Fruit fly (Drosophila melanogaster) whole organism, pupa: Measurements from ENCODE around the gene CG2260.

Source experiments
- CG32121 ChIP-seq: fragments of 200-800 bp; sonication (Bioruptor generic); IDR thresholded peaks from 2 replicates; pipeline ENCODE4 v1.3.6; 2022; ENCODE audit warnings: missing biosample characterization, missing genetic modification characterization
- CG9948 ChIP-seq: fragments of 200-800 bp; sonication (Bioruptor generic); optimal IDR thresholded peaks from 2 replicates; lab custom pipeline; 2018; ENCODE audit warnings: missing biosample characterization, mild to moderate bottlenecking, missing genetic modification characterization, moderate library complexity
- EcR ChIP-seq: fragments of 200-800 bp; sonication (Bioruptor generic); optimal IDR thresholded peaks from 3 replicates; lab custom pipeline; 2019; ENCODE audit warnings: missing biosample characterization, missing genetic modification characterization, mild to moderate bottlenecking, moderate library complexity, missing genetic modification reagents
- Pif1B ChIP-seq: fragments of 200-800 bp; sonication (Bioruptor generic); optimal IDR thresholded peaks from 3 replicates; lab custom pipeline; 2016; ENCODE audit warnings: missing biosample characterization, missing genetic modification characterization
- fd96Ca ChIP-seq: fragments of 200-800 bp; sonication (Bioruptor generic); IDR thresholded peaks from 3 replicates; pipeline ENCODE4 v1.3.6; 2022; ENCODE audit warnings: missing biosample characterization, missing genetic modification characterization
- rn ChIP-seq: fragments of 200-800 bp; sonication (Bioruptor generic); IDR thresholded peaks from 2 replicates; pipeline ENCODE4 v1.3.6; 2022; ENCODE audit warnings: missing biosample characterization, missing genetic modification characterization

- TF ChIP-seq EcR (no peak), fd96Ca (GFP tag; lab: Robert Waterston, UW) (peak; percentile 57; the same call in 2 of the 3 replicates), rn (GFP tag; lab: Robert Waterston, UW) (no peak), CG32121 (GFP tag; lab: Robert Waterston, UW) (peak; percentile 62), Pif1B (peak; percentile 49), CG9948 (tag; lab: Kevin White, UChicago) (peak; percentile 38)
Measured at dm6 chrX:8122834-8123233, 1.9 kb upstream of the CG2260 start.
